Fruit fly (Drosophila melanogaster) whole organism, pupa: Measurements from ENCODE around the gene tin.

Source experiments
- CG12605 ChIP-seq: fragments of 200-800 bp; sonication (Bioruptor generic); IDR thresholded peaks from 2 replicates; pipeline ENCODE4 v1.3.6; 2022; ENCODE audit warnings: missing biosample characterization, missing genetic modification characterization
- CG15710 ChIP-seq: fragments of 200-800 bp; sonication (Bioruptor generic); optimal IDR thresholded peaks from 2 replicates; lab custom pipeline; 2018; ENCODE audit warnings: missing biosample characterization, mild to moderate bottlenecking, missing genetic modification characterization, moderate library complexity
- CG17806 ChIP-seq: fragments of 200-800 bp; sonication (Bioruptor generic); optimal IDR thresholded peaks from 2 replicates; lab custom pipeline; 2018; ENCODE audit warnings: missing biosample characterization, mild to moderate bottlenecking, missing genetic modification characterization, moderate library complexity
- CG32121 ChIP-seq: fragments of 200-800 bp; sonication (Bioruptor generic); IDR thresholded peaks from 2 replicates; pipeline ENCODE4 v1.3.6; 2022; ENCODE audit warnings: missing biosample characterization, missing genetic modification characterization
- CG8301 ChIP-seq: fragments of 200-800 bp; sonication (Bioruptor generic); optimal IDR thresholded peaks from 2 replicates; lab custom pipeline; 2018; ENCODE audit warnings: missing biosample characterization, mild to moderate bottlenecking, missing genetic modification characterization
- D1 ChIP-seq: fragments of 200-800 bp; sonication (Bioruptor generic); optimal IDR thresholded peaks from 2 replicates; lab custom pipeline; 2018; ENCODE audit warnings: missing biosample characterization, mild to moderate bottlenecking, missing genetic modification characterization, moderate library complexity
- EcR ChIP-seq: fragments of 200-800 bp; sonication (Bioruptor generic); optimal IDR thresholded peaks from 3 replicates; lab custom pipeline; 2019; ENCODE audit warnings: missing biosample characterization, missing genetic modification characterization, mild to moderate bottlenecking, moderate library complexity, missing genetic modification reagents
- Pif1B ChIP-seq: fragments of 200-800 bp; sonication (Bioruptor generic); optimal IDR thresholded peaks from 3 replicates; lab custom pipeline; 2016; ENCODE audit warnings: missing biosample characterization, missing genetic modification characterization
- fd96Ca ChIP-seq: fragments of 200-800 bp; sonication (Bioruptor generic); IDR thresholded peaks from 3 replicates; pipeline ENCODE4 v1.3.6; 2022; ENCODE audit warnings: missing biosample characterization, missing genetic modification characterization

dm6 chr3R:21393005-21393729, 14.4 kb downstream of the tin start:
- TF ChIP-seq CG17806 (no peak), CG32121 (GFP tag; lab: Robert Waterston, UW) (no peak), Pif1B (GFP tag; lab: Kevin White, UChicago) (no peak), CG12605 (GFP tag; lab: Robert Waterston, UW) (no peak), EcR (GFP tag; lab: Kevin White, UChicago) (no peak), CG8301 (tag; lab: Kevin White, UChicago) (no peak), fd96Ca (GFP tag; lab: Robert Waterston, UW) (no peak), D1 (tag; lab: Kevin White, UChicago) (no peak), CG15710 (tag; lab: Kevin White, UChicago) (no peak)
